Fruit fly (Drosophila melanogaster) ovary, adult (tissue): Measurements from ENCODE around the gene CG12945.

Source experiments
- CG17801 ChIP-seq: fragments of 200-800 bp; optimal IDR thresholded peaks from 2 replicates; lab custom pipeline; 2019; ENCODE audit warnings: missing biosample characterization, mild to moderate bottlenecking, missing genetic modification characterization, moderate library complexity; ENCODE audit not compliant: partially characterized antibody

The CG12945 gene

dm6 chr3R:9746267-9746666, 44.8 kb downstream of the CG12945 start, which contains the start of gene CG34409:
Gene CG34409, minus strand, starts transcription at chr3R:9746367.
- TF ChIP-seq CG17801 (GFP tag; lab: Kevin White, UChicago) = no peak

DNA sequence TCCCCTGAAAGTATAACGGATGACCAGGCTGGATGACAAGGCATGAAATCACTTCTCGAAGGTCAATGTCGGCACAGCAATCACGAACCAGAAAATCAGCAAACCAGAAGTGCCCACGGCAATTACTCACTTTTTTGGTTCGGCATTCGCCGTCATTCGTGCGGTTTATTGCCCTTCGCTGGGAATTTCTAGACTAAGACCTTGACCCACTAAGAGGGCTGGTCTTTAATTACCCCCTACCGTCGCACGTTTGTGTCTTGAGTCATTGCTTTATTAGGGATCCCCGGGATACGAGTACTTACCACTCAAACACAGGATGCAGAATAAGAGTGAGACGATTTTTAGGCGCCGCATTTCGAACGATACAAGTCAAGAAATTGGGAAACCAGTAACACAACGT, 45.6 kb downstream of the CG12945 start:
- no peak for TF ChIP-seq CG17801 (GFP tag; lab: Kevin White, UChicago)

- no peak for TF ChIP-seq CG17801 (GFP tag; lab: Kevin White, UChicago)
These were observed 47.0 kb downstream of the CG12945 start for dm6 chr3R:9743995-9744394.

dm6 chr3R:9743217-9743616, 47.8 kb downstream of the CG12945 start, which contains the start of gene CG31415:
Gene CG31415, plus strand, starts transcription at chr3R:9743517.
- TF ChIP-seq CG17801 (GFP tag; lab: Kevin White, UChicago) = no peak

DNA sequence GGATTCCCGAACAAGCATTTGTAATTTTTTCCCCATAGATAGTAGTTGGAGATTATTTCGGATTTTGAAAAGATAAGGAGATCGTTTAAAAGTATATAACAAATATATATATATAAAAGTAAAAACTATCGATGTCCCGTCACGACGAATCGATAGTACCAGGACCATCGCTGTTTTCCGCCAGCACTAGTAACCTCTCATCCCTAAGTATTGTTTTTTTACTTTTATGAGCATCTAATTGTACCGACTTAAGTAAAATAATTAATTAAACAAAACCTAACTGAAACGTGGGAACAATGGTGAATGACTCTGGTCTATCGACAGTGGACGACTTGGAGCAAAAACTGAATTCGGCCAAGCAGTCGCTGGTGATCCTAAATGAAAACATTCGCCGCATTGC, 50.3 kb downstream of the CG12945 start, which contains the start of gene Pnn:
Pnn (plus strand) TSS at position 187 of the 400 bp plus-strand sequence.
- peak; percentile 20 for TF ChIP-seq CG17801 (GFP tag; lab: Kevin White, UChicago)

DNA sequence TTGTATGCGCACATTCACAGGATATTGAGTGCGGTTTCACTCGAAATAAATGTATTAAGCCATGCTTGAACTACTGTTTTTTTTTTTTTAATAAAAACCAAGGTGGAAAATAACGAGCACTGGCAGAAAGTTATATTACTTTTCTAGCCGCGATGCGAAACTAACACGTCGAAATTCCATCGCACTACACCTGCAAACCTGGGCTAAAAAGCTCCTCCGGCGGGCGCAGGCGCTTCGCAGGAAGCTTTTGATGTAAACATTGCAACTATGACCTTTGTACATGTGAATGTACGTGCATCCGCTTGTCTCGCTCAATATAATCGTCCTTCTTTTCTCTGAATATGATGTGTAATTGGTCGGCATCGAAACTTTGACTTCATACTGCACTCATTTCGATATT, 51.2 kb downstream of the CG12945 start, which contains the start of gene side-VII:
side-VII (minus strand) TSS at position 187 of the 400 bp plus-strand sequence.
- TF ChIP-seq CG17801 (GFP tag; lab: Kevin White, UChicago) = no peak
